Worm (Caenorhabditis elegans): ENCODE results near the gene T01D1.5.

T01D1.5 gene

ce11 chrII:208097-208496, 19.2 kb upstream of the T01D1.5 start:
- TF ChIP-seq flt-1 (GFP tag; IDR thresholded peaks at IDR 0.05), result no peak
- TF ChIP-seq hnd-1 (tag; optimal IDR thresholded peaks at IDR 0.05), result no peak
- no peak for TF ChIP-seq F13C5.2 (tag; optimal IDR thresholded peaks at IDR 0.05)
- no peak for TF ChIP-seq aly-1 (tag; optimal IDR thresholded peaks at IDR 0.05)
- no peak for TF ChIP-seq tra-4 (tag; optimal IDR thresholded peaks at IDR 0.05)
- TF ChIP-seq B0310.2 (tag; optimal IDR thresholded peaks at IDR 0.05), result no peak
- no peak for TF ChIP-seq ceh-13 (GFP tag; optimal IDR thresholded peaks at IDR 0.05)
- no peak for TF ChIP-seq ets-7 (tag; optimal IDR thresholded peaks at IDR 0.05)

ce11 chrII:196685-197084, 7.8 kb upstream of the T01D1.5 start, which contains the start of gene chs-2:
Gene chs-2 (plus strand): TSS chrII:196985.
- TF ChIP-seq ceh-13 (GFP tag; optimal IDR thresholded peaks at IDR 0.05) (no peak), hnd-1 (tag; optimal IDR thresholded peaks at IDR 0.05) (no peak), ceh-36 (tag; optimal IDR thresholded peaks at IDR 0.05) (no peak)

ce11 chrII:194458-194857, 5.6 kb upstream of the T01D1.5 start, which contains the start of gene abu-11:
Gene abu-11 (minus strand): TSS chrII:194558.
- TF ChIP-seq F13C5.2 (tag; optimal IDR thresholded peaks at IDR 0.05) (no peak), hmg-4 (GFP tag; optimal IDR thresholded peaks at IDR 0.05) (no peak), sea-1 (GFP tag; conservative IDR thresholded peaks at IDR 0.05) (no peak), B0310.2 (tag; optimal IDR thresholded peaks at IDR 0.05) (no peak), tbx-37 (GFP tag; conservative IDR thresholded peaks at IDR 0.05) (no peak), flt-1 (GFP tag; IDR thresholded peaks at IDR 0.05) (no peak), tbx-11 (GFP tag; IDR thresholded peaks at IDR 0.05) (no peak), ets-7 (tag; optimal IDR thresholded peaks at IDR 0.05) (no peak)

- TF ChIP-seq aly-1 (tag; optimal IDR thresholded peaks at IDR 0.05) (no peak), hmg-4 (GFP tag; optimal IDR thresholded peaks at IDR 0.05) (no peak), B0310.2 (tag; optimal IDR thresholded peaks at IDR 0.05) (no peak), hmbx-1 (tag; optimal IDR thresholded peaks at IDR 0.05) (no peak), tbx-11 (GFP tag; IDR thresholded peaks at IDR 0.05) (no peak), F13C5.2 (tag; optimal IDR thresholded peaks at IDR 0.05) (no peak), scrt-1 (GFP tag; IDR thresholded peaks at IDR 0.05) (no peak), ceh-36 (tag; optimal IDR thresholded peaks at IDR 0.05) (no peak), ceh-13 (GFP tag; optimal IDR thresholded peaks at IDR 0.05) (no peak), ets-7 (tag; optimal IDR thresholded peaks at IDR 0.05) (no peak), ama-1 (optimal IDR thresholded peaks at IDR 0.05) (no peak), flt-1 (GFP tag; IDR thresholded peaks at IDR 0.05) (no peak), tbx-37 (GFP tag; conservative IDR thresholded peaks at IDR 0.05) (no peak), hnd-1 (tag; optimal IDR thresholded peaks at IDR 0.05) (no peak)
Observed at ce11 chrII:192584-192983, 3.7 kb upstream of the T01D1.5 start.

- TF ChIP-seq sea-1 (GFP tag; conservative IDR thresholded peaks at IDR 0.05) (no peak), ama-1 (optimal IDR thresholded peaks at IDR 0.05) (no peak), tbx-11 (GFP tag; IDR thresholded peaks at IDR 0.05) (no peak), B0310.2 (tag; optimal IDR thresholded peaks at IDR 0.05) (no peak), tbx-37 (GFP tag; conservative IDR thresholded peaks at IDR 0.05) (no peak), flt-1 (GFP tag; IDR thresholded peaks at IDR 0.05) (no peak), hmbx-1 (tag; optimal IDR thresholded peaks at IDR 0.05) (no peak), ceh-36 (tag; optimal IDR thresholded peaks at IDR 0.05) (no peak), F13C5.2 (tag; optimal IDR thresholded peaks at IDR 0.05) (no peak), aly-1 (tag; optimal IDR thresholded peaks at IDR 0.05) (no peak), ceh-13 (GFP tag; optimal IDR thresholded peaks at IDR 0.05) (no peak), ets-7 (tag; optimal IDR thresholded peaks at IDR 0.05) (no peak), pes-1 (GFP tag; IDR thresholded peaks at IDR 0.05) (no peak), tra-4 (tag; optimal IDR thresholded peaks at IDR 0.05) (no peak), scrt-1 (GFP tag; IDR thresholded peaks at IDR 0.05) (no peak), hnd-1 (tag; optimal IDR thresholded peaks at IDR 0.05) (no peak), hmg-4 (GFP tag; optimal IDR thresholded peaks at IDR 0.05) (no peak)
Observed at ce11 chrII:186504-186903, 2.4 kb downstream of the T01D1.5 start, which contains the start of gene T01D1.8. Gene T01D1.8 (plus strand): TSS chrII:186739.

ce11 chrII:178993-179392, 9.9 kb downstream of the T01D1.5 start, which contains the start of gene T01D1.4:
Gene T01D1.4 (minus strand): TSS chrII:179093.
- TF ChIP-seq ceh-36 (tag; optimal IDR thresholded peaks at IDR 0.05) (no peak), B0310.2 (tag; optimal IDR thresholded peaks at IDR 0.05) (no peak), F13C5.2 (tag; optimal IDR thresholded peaks at IDR 0.05) (no peak), ets-7 (tag; optimal IDR thresholded peaks at IDR 0.05) (no peak), sea-1 (GFP tag; conservative IDR thresholded peaks at IDR 0.05) (no peak), tbx-11 (GFP tag; IDR thresholded peaks at IDR 0.05) (no peak), flt-1 (GFP tag; IDR thresholded peaks at IDR 0.05) (no peak), hnd-1 (tag; optimal IDR thresholded peaks at IDR 0.05) (no peak)

ce11 chrII:178146-178545, 10.7 kb downstream of the T01D1.5 start:
- no peak for TF ChIP-seq tbx-11 (GFP tag; IDR thresholded peaks at IDR 0.05)
- no peak for TF ChIP-seq sea-1 (GFP tag; conservative IDR thresholded peaks at IDR 0.05)
- no peak for TF ChIP-seq pes-1 (GFP tag; IDR thresholded peaks at IDR 0.05)
- TF ChIP-seq aly-1 (tag; optimal IDR thresholded peaks at IDR 0.05), result no peak

- no peak for TF ChIP-seq sea-1 (GFP tag; conservative IDR thresholded peaks at IDR 0.05)
- TF ChIP-seq flt-1 (GFP tag; IDR thresholded peaks at IDR 0.05), result no peak
- no peak for TF ChIP-seq tbx-37 (GFP tag; conservative IDR thresholded peaks at IDR 0.05)
- TF ChIP-seq hmbx-1 (tag; optimal IDR thresholded peaks at IDR 0.05), result no peak
- TF ChIP-seq ama-1 (optimal IDR thresholded peaks at IDR 0.05), result no peak
- TF ChIP-seq hnd-1 (tag; optimal IDR thresholded peaks at IDR 0.05), result no peak
- TF ChIP-seq hmg-4 (GFP tag; optimal IDR thresholded peaks at IDR 0.05), result no peak
- no peak for TF ChIP-seq pes-1 (GFP tag; IDR thresholded peaks at IDR 0.05)
- TF ChIP-seq ets-7 (tag; optimal IDR thresholded peaks at IDR 0.05), result no peak
- no peak for TF ChIP-seq scrt-1 (GFP tag; IDR thresholded peaks at IDR 0.05)
Observed at ce11 chrII:176622-177021, 12.2 kb downstream of the T01D1.5 start.

Measured in whole organism, early embryonic.